Fruit fly (Drosophila melanogaster) whole organism, embryonic: ENCODE measurements around the gene Chrac-14.

Experiments used
- Atf6 ChIP-seq: fragments of 200-800 bp; sonication (Bioruptor generic); IDR thresholded peaks from 2 replicates; pipeline ENCODE4 v1.3.6; 2022; ENCODE audit warnings: missing biosample characterization, missing genetic modification characterization
- BEAF-32 ChIP-seq: fragments of 200-800 bp; sonication (Bioruptor generic); optimal IDR thresholded peaks from 3 replicates; lab custom pipeline; 2017; ENCODE audit warnings: missing biosample characterization, missing genetic modification characterization, mild to moderate bottlenecking, moderate library complexity, missing genetic modification reagents
- CG12659 ChIP-seq: fragments of 200-800 bp; sonication (Bioruptor generic); optimal IDR thresholded peaks from 3 replicates; lab custom pipeline; 2017; ENCODE audit warnings: mild to moderate bottlenecking, missing biosample characterization, missing genetic modification reagents, missing genetic modification characterization
- CG13123 ChIP-seq: fragments of 200-800 bp; sonication (Bioruptor generic); optimal IDR thresholded peaks from 2 replicates; lab custom pipeline; 2016; ENCODE audit warnings: missing biosample characterization, missing genetic modification characterization
- CG15011 ChIP-seq: fragments of 200-800 bp; sonication (Bioruptor generic); optimal IDR thresholded peaks from 3 replicates; lab custom pipeline; 2018; ENCODE audit warnings: missing biosample characterization, mild to moderate bottlenecking, missing genetic modification characterization
- CG16813 ChIP-seq: fragments of 200-800 bp; sonication (Bioruptor generic); IDR thresholded peaks from 3 replicates; pipeline ENCODE4 v1.3.6; 2022; ENCODE audit warnings: missing biosample characterization, missing genetic modification characterization; ENCODE audit not compliant: partially characterized antibody
- CG17186 ChIP-seq: fragments of 200-800 bp; sonication (Bioruptor generic); optimal IDR thresholded peaks from 3 replicates; lab custom pipeline; 2017; ENCODE audit warnings: missing biosample characterization, missing genetic modification reagents, missing genetic modification characterization
- CG17328 ChIP-seq: fragments of 200-800 bp; sonication (Bioruptor generic); IDR thresholded peaks from 2 replicates; pipeline ENCODE4 v1.3.6; 2022; ENCODE audit warnings: missing biosample characterization, missing genetic modification characterization
- CG17361 ChIP-seq: fragments of 200-800 bp; sonication (Bioruptor generic); IDR thresholded peaks from 3 replicates; pipeline ENCODE4 v1.3.6; 2022; ENCODE audit warnings: missing biosample characterization, missing genetic modification characterization
- CG2199 ChIP-seq: fragments of 200-800 bp; sonication (Bioruptor generic); IDR thresholded peaks from 3 replicates; pipeline ENCODE4 v1.3.6; 2022; ENCODE audit warnings: missing biosample characterization, missing genetic modification characterization
- CG30403 ChIP-seq: fragments of 200-800 bp; sonication (Bioruptor generic); optimal IDR thresholded peaks from 3 replicates; lab custom pipeline; 2016; ENCODE audit warnings: missing biosample characterization, missing genetic modification characterization
- CG31365 ChIP-seq: fragments of 200-800 bp; sonication (Bioruptor generic); optimal IDR thresholded peaks from 2 replicates; lab custom pipeline; 2018; ENCODE audit warnings: missing biosample characterization, mild to moderate bottlenecking, missing genetic modification characterization
- CG32532 ChIP-seq: fragments of 200-800 bp; sonication (Bioruptor generic); IDR thresholded peaks from 2 replicates; pipeline ENCODE4 v1.3.6; 2022; ENCODE audit warnings: missing biosample characterization, missing genetic modification characterization
- CG3407 ChIP-seq: fragments of 200-800 bp; sonication (Bioruptor generic); optimal IDR thresholded peaks from 2 replicates; lab custom pipeline; 2018; ENCODE audit warnings: missing biosample characterization, mild to moderate bottlenecking, missing genetic modification characterization
- CG4617 ChIP-seq: fragments of 200-800 bp; sonication (Bioruptor generic); optimal IDR thresholded peaks from 3 replicates; lab custom pipeline; 2016; ENCODE audit warnings: missing biosample characterization, missing genetic modification characterization, borderline replicate concordance
- CG7357 ChIP-seq: fragments of 200-800 bp; sonication (Bioruptor generic); IDR thresholded peaks from 3 replicates; pipeline ENCODE4 v1.3.6; 2022; ENCODE audit warnings: missing biosample characterization, missing genetic modification characterization
- CG9437 ChIP-seq: fragments of 200-800 bp; sonication (Bioruptor generic); optimal IDR thresholded peaks from 2 replicates; lab custom pipeline; 2018; ENCODE audit warnings: missing biosample characterization, mild to moderate bottlenecking, missing genetic modification characterization
- CrebB ChIP-seq: fragments of 200-800 bp; sonication (Bioruptor generic); optimal IDR thresholded peaks from 3 replicates; lab custom pipeline; 2018; ENCODE audit warnings: missing biosample characterization, mild to moderate bottlenecking, missing genetic modification characterization
- Drgx ChIP-seq: fragments of 200-800 bp; sonication (Bioruptor generic); IDR thresholded peaks from 2 replicates; pipeline ENCODE4 v1.3.6; 2022; ENCODE audit warnings: missing biosample characterization, missing genetic modification characterization
- Elba2 ChIP-seq: fragments of 200-800 bp; sonication (Bioruptor generic); optimal IDR thresholded peaks from 3 replicates; lab custom pipeline; 2016; ENCODE audit warnings: missing biosample characterization, missing genetic modification characterization
- H2.0 ChIP-seq: fragments of 200-800 bp; sonication (Bioruptor generic); IDR thresholded peaks from 2 replicates; pipeline ENCODE4 v1.3.6; 2022; ENCODE audit warnings: missing biosample characterization, missing genetic modification characterization
- HLHmδ ChIP-seq: fragments of 200-800 bp; sonication (Bioruptor generic); optimal IDR thresholded peaks from 2 replicates; lab custom pipeline; 2018; ENCODE audit warnings: missing biosample characterization, mild to moderate bottlenecking, missing genetic modification characterization, moderate library complexity
- MBD-R2 ChIP-seq: fragments of 200-800 bp; sonication (Bioruptor generic); IDR thresholded peaks from 2 replicates; pipeline ENCODE4 v1.3.6; 2022; ENCODE audit warnings: missing biosample characterization, missing genetic modification characterization
- MTF-1 ChIP-seq: fragments of 200-800 bp; sonication (Bioruptor generic); optimal IDR thresholded peaks from 2 replicates; lab custom pipeline; 2018; ENCODE audit warnings: missing biosample characterization, mild to moderate bottlenecking, missing genetic modification characterization, borderline replicate concordance
- Max ChIP-seq: fragments of 200-800 bp; sonication (Bioruptor generic); optimal IDR thresholded peaks from 2 replicates; lab custom pipeline; 2016; ENCODE audit warnings: missing biosample characterization, mild to moderate bottlenecking, missing genetic modification characterization
- Neu2 ChIP-seq: fragments of 200-800 bp; sonication (Bioruptor generic); optimal IDR thresholded peaks from 3 replicates; lab custom pipeline; 2016; ENCODE audit warnings: missing biosample characterization, missing genetic modification characterization, borderline replicate concordance
- Six4 ChIP-seq: fragments of 200-800 bp; sonication (Bioruptor generic); optimal IDR thresholded peaks from 2 replicates; lab custom pipeline; 2016; ENCODE audit warnings: missing biosample characterization, missing genetic modification characterization
- Sry-β ChIP-seq: fragments of 200-800 bp; sonication (Bioruptor generic); optimal IDR thresholded peaks from 2 replicates; lab custom pipeline; 2018; ENCODE audit warnings: missing biosample characterization, mild to moderate bottlenecking, missing genetic modification characterization, moderate library complexity
- Ssrp ChIP-seq: fragments of 200-800 bp; sonication (Bioruptor generic); optimal IDR thresholded peaks from 2 replicates; lab custom pipeline; 2018; ENCODE audit warnings: missing biosample characterization, mild to moderate bottlenecking, missing genetic modification characterization, moderate library complexity
- ac ChIP-seq: fragments of 200-800 bp; sonication (Bioruptor generic); optimal IDR thresholded peaks from 3 replicates; lab custom pipeline; 2017; ENCODE audit warnings: missing biosample characterization, mild to moderate bottlenecking, missing genetic modification characterization
- aop ChIP-seq: fragments of 200-800 bp; sonication (Bioruptor generic); IDR thresholded peaks from 2 replicates; pipeline ENCODE4 v1.3.6; 2022; ENCODE audit warnings: missing biosample characterization, missing genetic modification characterization
- corto ChIP-seq: fragments of 200-800 bp; sonication (Bioruptor generic); optimal IDR thresholded peaks from 2 replicates; lab custom pipeline; 2016; ENCODE audit warnings: missing biosample characterization, mild to moderate bottlenecking, missing genetic modification characterization, moderate library complexity
- ems ChIP-seq: fragments of 200-800 bp; sonication (Bioruptor generic); optimal IDR thresholded peaks from 3 replicates; lab custom pipeline; 2016; ENCODE audit warnings: missing biosample characterization, missing genetic modification characterization
- gce ChIP-seq: fragments of 200-800 bp; sonication (Bioruptor generic); IDR thresholded peaks from 3 replicates; pipeline ENCODE4 v1.3.6; 2022; ENCODE audit warnings: missing biosample characterization, missing genetic modification characterization
- grau ChIP-seq: fragments of 200-800 bp; optimal IDR thresholded peaks from 3 replicates; lab custom pipeline; 2019; ENCODE audit warnings: missing biosample characterization, mild to moderate bottlenecking, missing genetic modification characterization, moderate library complexity
- hbn ChIP-seq: fragments of 200-800 bp; sonication (Bioruptor generic); IDR thresholded peaks from 2 replicates; pipeline ENCODE4 v1.3.6; 2022; ENCODE audit warnings: missing biosample characterization, missing genetic modification characterization; ENCODE audit not compliant: partially characterized antibody
- hth ChIP-seq: fragments of >200 bp; optimal IDR thresholded peaks from 2 replicates; lab custom pipeline; 2017; ENCODE audit warnings: inconsistent platforms
- jigr1 ChIP-seq: fragments of 200-800 bp; sonication (Bioruptor generic); IDR thresholded peaks from 3 replicates; pipeline ENCODE4 v1.3.6; 2022; ENCODE audit warnings: missing biosample characterization, missing genetic modification characterization
- lab ChIP-seq: fragments of 200-800 bp; sonication (Bioruptor generic); optimal IDR thresholded peaks from 3 replicates; lab custom pipeline; 2017; ENCODE audit warnings: missing biosample characterization, missing genetic modification characterization, mild to moderate bottlenecking, moderate library complexity, missing genetic modification reagents
- mld ChIP-seq: fragments of 200-800 bp; sonication (Bioruptor generic); IDR thresholded peaks from 3 replicates; pipeline ENCODE4 v1.3.6; 2022; ENCODE audit warnings: missing biosample characterization, missing genetic modification characterization; ENCODE audit not compliant: partially characterized antibody
- onecut ChIP-seq: fragments of 200-800 bp; sonication (Bioruptor generic); IDR thresholded peaks from 2 replicates; pipeline ENCODE4 v1.3.6; 2022; ENCODE audit warnings: missing biosample characterization, missing genetic modification characterization
- pnt ChIP-seq: fragments of 200-800 bp; sonication (Bioruptor generic); optimal IDR thresholded peaks from 3 replicates; lab custom pipeline; 2016; ENCODE audit warnings: missing biosample characterization, missing genetic modification characterization
- schlank ChIP-seq: fragments of 200-800 bp; sonication (Bioruptor generic); optimal IDR thresholded peaks from 2 replicates; lab custom pipeline; 2018; ENCODE audit warnings: missing biosample characterization, mild to moderate bottlenecking, missing genetic modification characterization
- ssp ChIP-seq: fragments of 200-800 bp; sonication (Bioruptor generic); IDR thresholded peaks from 2 replicates; pipeline ENCODE4 v1.3.6; 2022; ENCODE audit warnings: missing biosample characterization, missing genetic modification characterization
- stwl ChIP-seq: fragments of 200-800 bp; sonication (Bioruptor generic); optimal IDR thresholded peaks from 3 replicates; lab custom pipeline; 2018; ENCODE audit warnings: missing biosample characterization, mild to moderate bottlenecking, missing genetic modification characterization, moderate library complexity
- tx ChIP-seq: fragments of 200-800 bp; sonication (Bioruptor generic); optimal IDR thresholded peaks from 2 replicates; lab custom pipeline; 2016; ENCODE audit warnings: missing biosample characterization, missing genetic modification characterization
- vnd ChIP-seq: fragments of 200-800 bp; sonication (Bioruptor generic); IDR thresholded peaks from 3 replicates; pipeline ENCODE4 v1.3.6; 2022; ENCODE audit warnings: missing biosample characterization, missing genetic modification characterization; ENCODE audit not compliant: partially characterized antibody
- vvl ChIP-seq: fragments of 200-800 bp; sonication (Bioruptor generic); IDR thresholded peaks from 2 replicates; pipeline ENCODE4 v1.3.6; 2022; ENCODE audit warnings: missing biosample characterization, missing genetic modification characterization
- wor ChIP-seq: fragments of 200-800 bp; sonication (Bioruptor generic); IDR thresholded peaks from 2 replicates; pipeline ENCODE4 v1.3.6; 2022; ENCODE audit warnings: missing biosample characterization, missing genetic modification characterization

Gene Chrac-14

dm6 chr2L:8414887-8415883, 22.0 kb upstream of the Chrac-14 start, which contains the start of the genes CG13398 and Akap200 (continued):
- TF ChIP-seq CrebB (no peak), CG7357 (GFP tag; lab: Robert Waterston, UW) (no peak), H2.0 (GFP tag; lab: Robert Waterston, UW) (no peak), schlank (tag; lab: Kevin White, UChicago) (no peak), Ssrp (tag; lab: Kevin White, UChicago) (peak; percentile 37), tx (GFP tag; lab: Kevin White, UChicago) (no peak), CG15011 (no peak), pnt (GFP tag; lab: Kevin White, UChicago) (no peak), ssp (GFP tag; lab: Robert Waterston, UW) (peak; percentile 36; the same call in 1 of the 2 replicates), ac (no peak), corto (no peak), MTF-1 (GFP tag; lab: Kevin White, UChicago) (peak; percentile 14), CG9437 (GFP tag; lab: Kevin White, UChicago) (peak; percentile 57), Sry-β (GFP tag; lab: Kevin White, UChicago) (peak; percentile 90), CG3407 (GFP tag; lab: Kevin White, UChicago) (no peak), jigr1 (GFP tag; lab: Robert Waterston, UW) (no peak), Elba2 (GFP tag; lab: Kevin White, UChicago) (no peak), ems (GFP tag; lab: Kevin White, UChicago) (no peak), vvl (no peak; the same call in none of the 2 replicates), CG4617 (GFP tag; lab: Kevin White, UChicago) (peak; percentile 72), CG30403 (peak; percentile 50), Drgx (GFP tag; lab: Robert Waterston, UW) (no peak; the same call in 1 of the 2 replicates), CG32532 (GFP tag; lab: Robert Waterston, UW) (no peak), stwl (tag; lab: Kevin White, UChicago) (peak; percentile 1), Six4 (GFP tag; lab: Kevin White, UChicago) (peak; percentile 21), Neu2 (GFP tag; lab: Kevin White, UChicago) (no peak), aop (GFP tag; lab: Robert Waterston, UW) (no peak), CG31365 (tag; lab: Kevin White, UChicago) (no peak), Atf6 (GFP tag; lab: Robert Waterston, UW) (no peak), hth (lab: Kevin White, UChicago) (no peak), CG12659 (GFP tag; lab: Kevin White, UChicago) (peak; percentile 55), gce (GFP tag; lab: Robert Waterston, UW) (no peak), BEAF-32 (GFP tag; lab: Kevin White, UChicago) (peak; percentile 16), lab (GFP tag; lab: Kevin White, UChicago) (no peak), CG13123 (GFP tag; lab: Kevin White, UChicago) (no peak), MBD-R2 (peak; percentile 58), HLHmδ (GFP tag; lab: Kevin White, UChicago) (peak; percentile 67), CG2199 (GFP tag; lab: Robert Waterston, UW) (no peak), hbn (no peak), mld (GFP tag; lab: Robert Waterston, UW) (no peak), CG17328 (no peak), grau (tag; lab: Kevin White, UChicago) (peak; percentile 30), Max (GFP tag; lab: Kevin White, UChicago) (no peak), CG17186 (no peak), CG16813 (GFP tag; lab: Robert Waterston, UW) (no peak), wor (GFP tag; lab: Robert Waterston, UW) (no peak), onecut (GFP tag; lab: Robert Waterston, UW) (no peak), vnd (GFP tag; lab: Robert Waterston, UW) (no peak), CG17361 (GFP tag; lab: Robert Waterston, UW) (peak; percentile 76)
